Fruit fly (Drosophila melanogaster): ENCODE results near the gene CG12576.

CG12576 gene

dm6 chrX:22487667-22488593, 5.8 kb upstream of the CG12576 start (continued):
- TF ChIP-seq CG2116 (GFP tag; optimal IDR thresholded peaks at IDR 0.05) (no peak), CG13287 (GFP tag; IDR thresholded peaks at IDR 0.05; ENCODE audit: partially characterized antibody) (no peak; the same call in 1 of the 2 replicates), CG11504 (tag; optimal IDR thresholded peaks at IDR 0.05) (peak; percentile 65), CG12391 (tag; optimal IDR thresholded peaks at IDR 0.05) (peak; percentile 18), CG8388 (GFP tag; optimal IDR thresholded peaks at IDR 0.05) (peak; percentile 6), CG9215 (GFP tag; IDR thresholded peaks at IDR 0.05) (no peak), wor (GFP tag; IDR thresholded peaks at IDR 0.05) (no peak), CG30020 (tag; optimal IDR thresholded peaks at IDR 0.05) (no peak), CTCF (GFP tag; optimal IDR thresholded peaks at IDR 0.05) (no peak), fd64A (GFP tag; optimal IDR thresholded peaks at IDR 0.05) (no peak), CG10147 (GFP tag; optimal IDR thresholded peaks at IDR 0.05) (peak; percentile 12), pita (GFP tag; optimal IDR thresholded peaks at IDR 0.05) (no peak), CG4282 (GFP tag; optimal IDR thresholded peaks at IDR 0.05) (no peak), TFAM (GFP tag; optimal IDR thresholded peaks at IDR 0.05) (no peak), H2.0 (GFP tag; IDR thresholded peaks at IDR 0.05) (peak; percentile 61), Deaf1 (tag; optimal IDR thresholded peaks at IDR 0.05) (peak; percentile 68), nom (GFP tag; optimal IDR thresholded peaks at IDR 0.05) (peak; percentile 24), bab2 (GFP tag; optimal IDR thresholded peaks at IDR 0.05) (no peak), Asciz (GFP tag; optimal IDR thresholded peaks at IDR 0.05) (peak; percentile 21), Gug (GFP tag; IDR thresholded peaks at IDR 0.05) (no peak; the same call in 3 of the 4 replicates), CG4820 (GFP tag; optimal IDR thresholded peaks at IDR 0.05) (no peak), Nf-YB (GFP tag; optimal IDR thresholded peaks at IDR 0.05) (no peak), CG11398 (GFP tag; optimal IDR thresholded peaks at IDR 0.05) (no peak), shn (GFP tag; optimal IDR thresholded peaks at IDR 0.05) (no peak), CG15011 (GFP tag; optimal IDR thresholded peaks at IDR 0.05) (peak; percentile 27), lilli (GFP tag; optimal IDR thresholded peaks at IDR 0.05) (peak; percentile 1), Atf-2 (GFP tag; optimal IDR thresholded peaks at IDR 0.05) (no peak), CG9797 (GFP tag; optimal IDR thresholded peaks at IDR 0.05) (no peak), salm (tag; optimal IDR thresholded peaks at IDR 0.05) (no peak), hbn (GFP tag; IDR thresholded peaks at IDR 0.05; ENCODE audit: partially characterized antibody) (no peak), en (GFP tag; optimal IDR thresholded peaks at IDR 0.05) (no peak), lola (GFP tag; optimal IDR thresholded peaks at IDR 0.05) (no peak), ranshi (GFP tag; IDR thresholded peaks at IDR 0.05) (0 out of 2 replicates have a peak, but pooled peaks have one; percentile 39), HmgD (GFP tag; optimal IDR thresholded peaks at IDR 0.05) (no peak), CG30431 (GFP tag; optimal IDR thresholded peaks at IDR 0.05) (no peak), CHES-1-like (GFP tag; optimal IDR thresholded peaks at IDR 0.05) (no peak), CG9817 (tag; optimal IDR thresholded peaks at IDR 0.05) (no peak), CG14860 (GFP tag; IDR thresholded peaks at IDR 0.05; ENCODE audit: partially characterized antibody) (no peak), CG14014 (GFP tag; IDR thresholded peaks at IDR 0.05) (peak; percentile 51; the same call in 1 of the 2 replicates), Blimp-1 (GFP tag; optimal IDR thresholded peaks at IDR 0.05) (peak; percentile 33), caup (GFP tag; optimal IDR thresholded peaks at IDR 0.05; ENCODE audit: severe bottlenecking) (no peak), Awh (GFP tag; IDR thresholded peaks at IDR 0.05) (no peak), gem (tag; optimal IDR thresholded peaks at IDR 0.05) (peak; percentile 70), ERR (GFP tag; optimal IDR thresholded peaks at IDR 0.05) (peak; percentile 11), Mrtf (GFP tag; IDR thresholded peaks at IDR 0.05) (peak; percentile 26; the same call in 1 of the 3 replicates), ara (GFP tag; IDR thresholded peaks at IDR 0.05) (no peak), zen2 (GFP tag; IDR thresholded peaks at IDR 0.05; ENCODE audit: partially characterized antibody) (0 out of 3 replicates have a peak, but pooled peaks have one; percentile 14), chm (GFP tag; IDR thresholded peaks at IDR 0.05) (0 out of 2 replicates have a peak, but pooled peaks have one; percentile 32)

Measured in whole organism, embryonic.